Worm (Caenorhabditis elegans): ENCODE data around the gene Y6G8.6.
"Not testable (repeated sequence)": the region's sequence is repeated elsewhere in the genome, so short reads cannot be mapped to it uniquely, and the experiment has no call there.

The Y6G8.6 gene

ce11 chrV:17624906-17625305 lies 8.2 kb upstream of the Y6G8.6 start, which contains the start of gene F57G4.11:
TSS of gene F57G4.11 (plus strand) at chrV:17625206.
- TF ChIP-seq nhr-76 (tag; optimal IDR thresholded peaks at IDR 0.05), result no peak
- no peak for TF ChIP-seq elt-1 (tag; optimal IDR thresholded peaks at IDR 0.05; ENCODE audit: borderline replicate concordance, insufficient read depth)
- no peak for TF ChIP-seq zip-8 (tag; optimal IDR thresholded peaks at IDR 0.05)

DNA sequence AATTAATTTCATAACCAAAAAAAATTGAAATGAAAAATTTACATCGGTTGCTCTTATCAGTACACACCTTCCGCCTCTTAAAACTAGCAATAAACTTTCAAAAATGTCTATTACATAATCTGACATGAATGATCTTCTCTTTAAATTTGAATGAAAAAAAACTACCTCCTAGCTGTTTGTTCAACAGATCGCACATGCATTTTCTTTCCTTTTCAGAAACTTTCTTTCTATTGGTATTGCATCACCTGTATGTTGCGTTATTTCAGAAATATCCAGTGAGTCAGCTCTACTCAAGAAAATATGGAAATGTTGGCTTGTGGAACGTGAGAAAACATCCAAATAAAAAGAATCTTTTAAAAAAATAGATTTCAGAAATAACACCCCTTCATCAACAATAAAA lies 6.5 kb upstream of the Y6G8.6 start, which contains the start of gene F57G4.1:
TSS of gene F57G4.1 (plus strand) at position 301 of the 400 bp plus-strand sequence.
- no peak for TF ChIP-seq unc-62 (GFP tag; optimal IDR thresholded peaks at IDR 0.05)
- no peak for TF ChIP-seq tbx-8 (GFP tag; optimal IDR thresholded peaks at IDR 0.05)
- no peak for TF ChIP-seq lsy-2 (tag; optimal IDR thresholded peaks at IDR 0.05)
- no peak for TF ChIP-seq mep-1 (tag; optimal IDR thresholded peaks at IDR 0.05)
- no peak for TF ChIP-seq lin-32 (GFP tag; optimal IDR thresholded peaks at IDR 0.05)
- TF ChIP-seq lin-13 (tag; optimal IDR thresholded peaks at IDR 0.05), result no peak
- no peak for TF ChIP-seq sptf-1 (tag; optimal IDR thresholded peaks at IDR 0.05)
- TF ChIP-seq unc-120 (tag; optimal IDR thresholded peaks at IDR 0.05; ENCODE audit: poor library complexity, severe bottlenecking), result no peak
- no peak for TF ChIP-seq nhr-2 (tag; optimal IDR thresholded peaks at IDR 0.05)
- no peak for TF ChIP-seq blmp-1 (tag; optimal IDR thresholded peaks at IDR 0.05)
- no peak for TF ChIP-seq drap-1 (GFP tag; optimal IDR thresholded peaks at IDR 0.05)
- no peak for TF ChIP-seq ces-1 (GFP tag; optimal IDR thresholded peaks at IDR 0.05)

DNA sequence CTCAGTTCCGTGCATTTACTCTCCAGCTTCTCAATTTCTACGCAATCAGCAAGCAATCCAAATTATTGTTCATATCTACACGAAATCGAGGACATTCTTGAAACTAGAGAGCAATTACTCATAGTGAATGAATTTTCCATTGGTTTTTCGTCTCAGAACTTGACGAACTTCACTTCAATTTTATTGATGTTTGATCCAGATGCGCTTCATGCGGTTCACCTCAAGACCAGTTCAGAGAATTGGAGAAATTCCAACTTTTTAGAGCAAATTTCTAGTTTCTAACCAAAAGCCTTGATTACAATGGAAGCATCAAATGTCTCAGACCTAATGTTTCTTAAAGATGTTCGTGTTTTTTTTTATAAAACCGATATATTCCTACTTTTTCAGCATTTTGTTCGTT lies 3.6 kb upstream of the Y6G8.6 start, which contains the start of gene Y6G8.8:
TSS of gene Y6G8.8 (plus strand) at position 301 of the 400 bp plus-strand sequence.
- TF ChIP-seq drap-1 (GFP tag; optimal IDR thresholded peaks at IDR 0.05) (no peak), bed-3 (GFP tag; optimal IDR thresholded peaks at IDR 0.05) (no peak), sptf-1 (tag; optimal IDR thresholded peaks at IDR 0.05) (no peak), nhr-12 (tag; optimal IDR thresholded peaks at IDR 0.05) (no peak), M03D4.4 (tag; optimal IDR thresholded peaks at IDR 0.05) (no peak), blmp-1 (tag; optimal IDR thresholded peaks at IDR 0.05) (no peak), mep-1 (tag; optimal IDR thresholded peaks at IDR 0.05) (no peak), nhr-2 (tag; optimal IDR thresholded peaks at IDR 0.05) (no peak), elt-1 (tag; optimal IDR thresholded peaks at IDR 0.05; ENCODE audit: borderline replicate concordance, insufficient read depth) (no peak), sem-2 (GFP tag; optimal IDR thresholded peaks at IDR 0.05) (no peak), unc-120 (tag; optimal IDR thresholded peaks at IDR 0.05; ENCODE audit: poor library complexity, severe bottlenecking) (no peak), ceh-83 (GFP tag; optimal IDR thresholded peaks at IDR 0.05) (no peak), lin-13 (tag; optimal IDR thresholded peaks at IDR 0.05) (no peak)

- TF ChIP-seq nhr-237 (tag; optimal IDR thresholded peaks at IDR 0.05), result no peak
- no peak for TF ChIP-seq ces-1 (GFP tag; optimal IDR thresholded peaks at IDR 0.05)
- no peak for TF ChIP-seq unc-39 (tag; optimal IDR thresholded peaks at IDR 0.05)
- TF ChIP-seq bed-3 (GFP tag; optimal IDR thresholded peaks at IDR 0.05), result no peak
- TF ChIP-seq unc-62 (GFP tag; optimal IDR thresholded peaks at IDR 0.05), result no peak
- no peak for TF ChIP-seq ceh-83 (GFP tag; optimal IDR thresholded peaks at IDR 0.05)
- no peak for TF ChIP-seq mab-5 (tag; optimal IDR thresholded peaks at IDR 0.05)
- no peak for TF ChIP-seq ztf-11 (tag; optimal IDR thresholded peaks at IDR 0.05)
- TF ChIP-seq M03D4.4 (tag; optimal IDR thresholded peaks at IDR 0.05), result no peak
- no peak for TF ChIP-seq ceh-43 (GFP tag; optimal IDR thresholded peaks at IDR 0.05)
Measured at ce11 chrV:17615609-17616008, 1.1 kb downstream of the Y6G8.6 start, which contains the start of gene Y6G8.5. TSS of gene Y6G8.5 (minus strand) at chrV:17615709.

DNA sequence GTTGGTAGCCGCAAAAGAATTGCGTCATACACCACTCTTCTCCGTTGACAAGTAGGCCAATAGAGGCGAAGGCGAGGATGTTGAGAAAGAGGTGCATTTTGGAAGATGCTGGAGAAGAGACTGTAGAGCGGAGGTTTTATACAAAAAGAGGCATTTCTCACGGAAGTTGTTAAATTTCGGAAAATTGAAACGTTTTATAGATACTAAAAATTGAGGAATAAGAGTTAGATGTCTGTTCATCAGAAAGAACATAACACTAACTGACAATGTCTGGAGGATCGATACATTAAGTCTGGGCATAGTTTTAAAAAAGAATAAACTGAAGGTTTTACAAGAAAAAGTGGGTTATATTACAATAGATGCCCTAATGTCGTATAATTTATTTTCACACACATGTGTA lies 2.5 kb downstream of the Y6G8.6 start, which contains the start of gene Y6G8.14:
TSS of gene Y6G8.14 (minus strand) at position 101 of the 400 bp plus-strand sequence.
- peak; percentile 14 for TF ChIP-seq zip-8 (tag; optimal IDR thresholded peaks at IDR 0.05)
- TF ChIP-seq ceh-43 (GFP tag; optimal IDR thresholded peaks at IDR 0.05), result no peak
- no peak for TF ChIP-seq unc-120 (tag; optimal IDR thresholded peaks at IDR 0.05; ENCODE audit: poor library complexity, severe bottlenecking)

ce11 chrV:17610503-17610902 lies 6.2 kb downstream of the Y6G8.6 start, which contains the start of gene Y6G8.15:
TSS of gene Y6G8.15 (minus strand) at chrV:17610603.
- not testable (repeated sequence) for TF ChIP-seq lin-32, drap-1, ham-2 (GFP tag; optimal IDR thresholded peaks at IDR 0.05)

DNA sequence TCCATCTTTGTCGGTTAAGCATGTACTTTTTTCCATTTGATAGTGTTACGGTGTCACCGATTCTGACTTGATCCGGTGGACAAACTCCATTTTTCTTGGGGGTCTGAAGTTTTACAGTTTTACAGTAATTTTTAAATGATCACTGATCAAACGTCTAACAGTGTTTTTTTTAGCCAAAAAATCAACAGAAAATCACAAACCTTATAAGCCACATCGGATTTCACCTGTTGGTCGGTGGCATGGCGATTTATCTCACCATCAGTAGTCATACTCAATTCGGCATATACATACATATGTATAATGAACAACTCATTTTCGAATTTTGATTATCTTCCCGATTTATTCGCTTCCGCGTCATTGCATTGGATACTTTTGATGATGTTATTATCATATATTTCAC lies 8.9 kb downstream of the Y6G8.6 start, which contains the start of gene srz-91:
TSS of gene srz-91 (plus strand) at position 301 of the 400 bp plus-strand sequence.
- no peak for TF ChIP-seq blmp-1 (tag; optimal IDR thresholded peaks at IDR 0.05)
- no peak for TF ChIP-seq elt-1 (tag; optimal IDR thresholded peaks at IDR 0.05; ENCODE audit: borderline replicate concordance, insufficient read depth)
- TF ChIP-seq snpc-4 (tag; optimal IDR thresholded peaks at IDR 0.05), result no peak
- no peak for TF ChIP-seq ceh-43 (GFP tag; optimal IDR thresholded peaks at IDR 0.05)
- TF ChIP-seq nhr-12 (tag; optimal IDR thresholded peaks at IDR 0.05), result no peak
- no peak for TF ChIP-seq cnd-1 (tag; optimal IDR thresholded peaks at IDR 0.05)
- no peak for TF ChIP-seq lin-13 (tag; optimal IDR thresholded peaks at IDR 0.05)
- no peak for TF ChIP-seq nhr-2 (tag; optimal IDR thresholded peaks at IDR 0.05)
- TF ChIP-seq nhr-28 (tag; optimal IDR thresholded peaks at IDR 0.05), result no peak
- TF ChIP-seq nhr-76 (tag; optimal IDR thresholded peaks at IDR 0.05), result no peak
- TF ChIP-seq mab-5 (tag; optimal IDR thresholded peaks at IDR 0.05), result no peak
- no peak for TF ChIP-seq mep-1 (tag; optimal IDR thresholded peaks at IDR 0.05)
